Worm (Caenorhabditis elegans) whole organism, young adult: Measurements from ENCODE around the gene R04F11.2.

ENCODE experiments used
- C17E4.6 ChIP-seq: fragments of 200-800 bp; sonication (Bioruptor generic); IDR thresholded peaks from 2 replicates; pipeline ENCODE4 v1.3.6; 2022; ENCODE audit warnings: missing genetic modification reagents, missing genetic modification characterization, missing compliant biosample characterization
- D2030.7 ChIP-seq: fragments of 200-800 bp; sonication (Bioruptor generic); IDR thresholded peaks from 2 replicates; pipeline ENCODE4 v1.3.6; 2022; ENCODE audit warnings: missing genetic modification reagents, missing genetic modification characterization, missing compliant biosample characterization
- F10E7.11 ChIP-seq: sonication (generic microtip); optimal IDR thresholded peaks from 2 replicates; lab custom pipeline; 2017; ENCODE audit warnings: mild to moderate bottlenecking, missing genetic modification characterization, moderate library complexity, missing compliant biosample characterization
- F23B12.7 ChIP-seq: sonication (generic microtip); optimal IDR thresholded peaks from 2 replicates; lab custom pipeline; 2017; ENCODE audit warnings: missing genetic modification characterization, mild to moderate bottlenecking, missing compliant biosample characterization, antibody characterized with exemption, moderate library complexity; ENCODE audit not compliant: insufficient read depth
- F33H1.4 ChIP-seq: fragments of 200-800 bp; sonication (Bioruptor generic); IDR thresholded peaks from 2 replicates; pipeline ENCODE4 v1.3.6; 2022; ENCODE audit warnings: missing genetic modification reagents, missing genetic modification characterization, missing compliant biosample characterization
- K11D2.4 ChIP-seq: fragments of 200-800 bp; sonication (Bioruptor generic); IDR thresholded peaks from 2 replicates; pipeline ENCODE4 v1.3.6; 2022; ENCODE audit warnings: missing genetic modification reagents, missing genetic modification characterization, missing compliant biosample characterization
- K12H6.12 ChIP-seq: fragments of 200-800 bp; sonication (Bioruptor generic); optimal IDR thresholded peaks from 2 replicates; lab custom pipeline; 2018; ENCODE audit warnings: mild to moderate bottlenecking, missing genetic modification characterization, missing compliant biosample characterization
- T26A5.8 ChIP-seq: sonication (generic microtip); optimal IDR thresholded peaks from 2 replicates; lab custom pipeline; 2016; ENCODE audit warnings: missing genetic modification characterization, missing compliant biosample characterization
- Y53G8AR.9 ChIP-seq: fragments of 200-800 bp; sonication (Bioruptor generic); conservative IDR thresholded peaks from 2 replicates; pipeline ENCODE4 v1.3.6; 2022; ENCODE audit warnings: missing genetic modification reagents, missing genetic modification characterization, missing compliant biosample characterization
- Y79H2A.3 ChIP-seq: fragments of 200-800 bp; sonication (Bioruptor generic); conservative IDR thresholded peaks from 2 replicates; pipeline ENCODE4 v1.3.6; 2022; ENCODE audit warnings: missing genetic modification reagents, missing genetic modification characterization, missing compliant biosample characterization
- atf-7 ChIP-seq: sonication (generic microtip); optimal IDR thresholded peaks from 2 replicates; lab custom pipeline; 2017; ENCODE audit warnings: mild to moderate bottlenecking, missing genetic modification characterization, missing compliant biosample characterization
- attf-3 ChIP-seq: fragments of 200-800 bp; sonication (Bioruptor generic); conservative IDR thresholded peaks from 2 replicates; pipeline ENCODE4 v1.3.6; 2022; ENCODE audit warnings: missing genetic modification reagents, missing genetic modification characterization, missing compliant biosample characterization
- attf-5 ChIP-seq: fragments of 200-800 bp; sonication (Bioruptor generic); optimal IDR thresholded peaks from 2 replicates; lab custom pipeline; 2018; ENCODE audit warnings: mild to moderate bottlenecking, missing genetic modification characterization, missing compliant biosample characterization
- bed-1 ChIP-seq: fragments of 200-800 bp; sonication (Bioruptor generic); IDR thresholded peaks from 2 replicates; pipeline ENCODE4 v1.3.6; 2022; ENCODE audit warnings: missing genetic modification reagents, missing genetic modification characterization, missing compliant biosample characterization
- bed-2 ChIP-seq: fragments of 200-800 bp; sonication (Bioruptor generic); IDR thresholded peaks from 2 replicates; pipeline ENCODE4 v1.3.6; 2022; ENCODE audit warnings: missing genetic modification reagents, missing genetic modification characterization, missing compliant biosample characterization
- ccch-3 ChIP-seq: fragments of 200-800 bp; sonication (Bioruptor generic); optimal IDR thresholded peaks from 2 replicates; lab custom pipeline; 2018; ENCODE audit warnings: mild to moderate bottlenecking, missing genetic modification characterization, missing compliant biosample characterization
- cebp-2 ChIP-seq: fragments of 200-800 bp; sonication (Bioruptor generic); IDR thresholded peaks from 2 replicates; pipeline ENCODE4 v1.3.6; 2022; ENCODE audit warnings: missing genetic modification characterization, missing compliant biosample characterization
- ceh-27 ChIP-seq: fragments of 200-800 bp; sonication (Bioruptor generic); optimal IDR thresholded peaks from 2 replicates; lab custom pipeline; 2018; ENCODE audit warnings: mild to moderate bottlenecking, missing genetic modification characterization, moderate library complexity, missing compliant biosample characterization
- ceh-40 ChIP-seq: fragments of 200-800 bp; sonication (Bioruptor generic); IDR thresholded peaks from 2 replicates; pipeline ENCODE4 v1.3.6; 2022; ENCODE audit warnings: missing genetic modification characterization, missing compliant biosample characterization
- ceh-58 ChIP-seq: fragments of 200-800 bp; sonication (Bioruptor generic); IDR thresholded peaks from 2 replicates; pipeline ENCODE4 v1.3.6; 2022; ENCODE audit warnings: missing genetic modification characterization, missing compliant biosample characterization
- ceh-91 ChIP-seq: fragments of 200-800 bp; sonication (Bioruptor generic); IDR thresholded peaks from 2 replicates; pipeline ENCODE4 v1.3.6; 2022; ENCODE audit warnings: missing genetic modification reagents, missing genetic modification characterization, missing compliant biosample characterization
- dox-1 ChIP-seq: fragments of 200-800 bp; sonication (Bioruptor generic); IDR thresholded peaks from 2 replicates; pipeline ENCODE4 v1.3.6; 2022; ENCODE audit warnings: missing genetic modification reagents, missing genetic modification characterization, missing compliant biosample characterization
- efl-1 ChIP-seq: fragments of 150-350 bp; optimal IDR thresholded peaks from 2 replicates; lab custom pipeline; 2014; ENCODE audit warnings: missing biosample characterization, missing genetic modification reagents, missing genetic modification characterization
- egl-44 ChIP-seq: fragments of 200-800 bp; sonication (Bioruptor generic); IDR thresholded peaks from 2 replicates; pipeline ENCODE4 v1.3.6; 2022; ENCODE audit warnings: missing genetic modification reagents, missing genetic modification characterization, missing compliant biosample characterization
- ets-4 ChIP-seq: fragments of 200-800 bp; sonication (Bioruptor generic); optimal IDR thresholded peaks from 2 replicates; lab custom pipeline; 2018; ENCODE audit warnings: mild to moderate bottlenecking, missing genetic modification characterization, missing compliant biosample characterization
- fkh-3 ChIP-seq: sonication (generic microtip); optimal IDR thresholded peaks from 2 replicates; lab custom pipeline; 2016; ENCODE audit warnings: mild to moderate bottlenecking, missing genetic modification characterization, missing compliant biosample characterization
- him-1 ChIP-seq: sonication (generic microtip); optimal IDR thresholded peaks from 2 replicates; lab custom pipeline; 2016; ENCODE audit warnings: missing genotype, missing genetic modification reagents, missing genetic modification characterization, missing compliant biosample characterization
- hmg-20 ChIP-seq: fragments of 200-800 bp; sonication (Bioruptor generic); IDR thresholded peaks from 2 replicates; pipeline ENCODE4 v1.3.6; 2022; ENCODE audit warnings: missing genetic modification reagents, missing genetic modification characterization, missing compliant biosample characterization
- lag-1 ChIP-seq: fragments of 200-800 bp; sonication (Bioruptor generic); IDR thresholded peaks from 2 replicates; pipeline ENCODE4 v1.3.6; 2022; ENCODE audit warnings: missing genetic modification reagents, missing genetic modification characterization, missing compliant biosample characterization
- madf-3 ChIP-seq: fragments of 200-800 bp; sonication (Bioruptor generic); IDR thresholded peaks from 2 replicates; pipeline ENCODE4 v1.3.6; 2022; ENCODE audit warnings: missing genetic modification reagents, missing genetic modification characterization, missing compliant biosample characterization
- mes-4 ChIP-seq: sonication (generic microtip); optimal IDR thresholded peaks from 2 replicates; lab custom pipeline; 2016; ENCODE audit warnings: missing genotype, missing genetic modification characterization, missing compliant biosample characterization
- nfya-1 ChIP-seq: sonication (generic microtip); optimal IDR thresholded peaks from 2 replicates; lab custom pipeline; 2017; ENCODE audit warnings: antibody characterized with exemption, missing compliant biosample characterization, missing genetic modification characterization, borderline replicate concordance; ENCODE audit not compliant: insufficient read depth
- nfya-2 ChIP-seq: fragments of 200-800 bp; sonication (Bioruptor generic); IDR thresholded peaks from 2 replicates; pipeline ENCODE4 v1.3.6; 2022; ENCODE audit warnings: missing genetic modification reagents, missing genetic modification characterization, missing compliant biosample characterization
- nfyb-1 ChIP-seq: fragments of 200-800 bp; sonication (Bioruptor generic); IDR thresholded peaks from 2 replicates; pipeline ENCODE4 v1.3.6; 2022; ENCODE audit warnings: missing genetic modification reagents, missing genetic modification characterization, missing compliant biosample characterization
- nhr-120 ChIP-seq: fragments of 200-800 bp; sonication (Bioruptor generic); IDR thresholded peaks from 2 replicates; pipeline ENCODE4 v1.3.6; 2022; ENCODE audit warnings: missing genetic modification characterization, missing compliant biosample characterization
- pbrm-1 ChIP-seq: fragments of 200-800 bp; sonication (Bioruptor generic); IDR thresholded peaks from 2 replicates; pipeline ENCODE4 v1.3.6; 2022; ENCODE audit warnings: missing genetic modification reagents, missing genetic modification characterization, missing compliant biosample characterization
- pha-4 ChIP-seq: fragments of 150-350 bp; sonication (generic microtip); optimal IDR thresholded peaks from 2 replicates; lab custom pipeline; 2014; ENCODE audit warnings: missing biosample characterization, missing genetic modification reagents, missing genetic modification characterization
- rcor-1 ChIP-seq: fragments of 200-800 bp; sonication (Bioruptor generic); IDR thresholded peaks from 2 replicates; pipeline ENCODE4 v1.3.6; 2022; ENCODE audit warnings: missing genetic modification reagents, missing genetic modification characterization, missing compliant biosample characterization
- rec-8 ChIP-seq, 2 experiments: sonication (generic microtip); optimal IDR thresholded peaks; 2 replicates each; lab custom pipeline; 2016; ENCODE audit warnings: mild to moderate bottlenecking in 2 of 2, missing genetic modification characterization in 2 of 2, missing genetic modification reagents in 2 of 2, missing genotype in 2 of 2, missing biosample characterization in 1 of 2, missing compliant biosample characterization in 1 of 2, moderate library complexity in 1 of 2
- snpc-1.3 ChIP-seq: sonication (generic microtip); optimal IDR thresholded peaks from 2 replicates; lab custom pipeline; 2017; ENCODE audit warnings: missing genetic modification characterization, mild to moderate bottlenecking, missing compliant biosample characterization, antibody characterized with exemption, moderate library complexity, missing genotype, missing genetic modification reagents; ENCODE audit not compliant: insufficient read depth
- somi-1 ChIP-seq: fragments of 200-800 bp; sonication (Bioruptor generic); optimal IDR thresholded peaks from 2 replicates; lab custom pipeline; 2018; ENCODE audit warnings: mild to moderate bottlenecking, missing genetic modification characterization, missing compliant biosample characterization
- sptf-2 ChIP-seq: fragments of 200-800 bp; sonication (Bioruptor generic); optimal IDR thresholded peaks from 2 replicates; lab custom pipeline; 2018; ENCODE audit warnings: mild to moderate bottlenecking, missing genetic modification characterization, missing compliant biosample characterization
- tbx-9 ChIP-seq: sonication (generic microtip); optimal IDR thresholded peaks from 2 replicates; lab custom pipeline; 2016; ENCODE audit warnings: borderline replicate concordance, missing genetic modification characterization, inconsistent platforms, missing compliant biosample characterization
- unc-130 ChIP-seq: sonication (generic microtip); optimal IDR thresholded peaks from 2 replicates; lab custom pipeline; 2016; ENCODE audit warnings: missing genetic modification reagents, missing genetic modification characterization, missing compliant biosample characterization
- zfh-2 ChIP-seq: fragments of 200-800 bp; sonication (Bioruptor generic); conservative IDR thresholded peaks from 2 replicates; pipeline ENCODE4 v1.3.6; 2022; ENCODE audit warnings: missing genetic modification reagents, missing genetic modification characterization, missing compliant biosample characterization
- ztf-22 ChIP-seq: fragments of 200-800 bp; sonication (Bioruptor generic); optimal IDR thresholded peaks from 2 replicates; lab custom pipeline; 2018; ENCODE audit warnings: mild to moderate bottlenecking, missing genetic modification characterization, moderate library complexity, missing compliant biosample characterization
- ztf-3 ChIP-seq: fragments of 200-800 bp; sonication (Bioruptor generic); optimal IDR thresholded peaks from 2 replicates; lab custom pipeline; 2018; ENCODE audit warnings: mild to moderate bottlenecking, missing genetic modification characterization, missing compliant biosample characterization
- ztf-6 ChIP-seq: fragments of 200-800 bp; sonication (Bioruptor generic); IDR thresholded peaks from 2 replicates; pipeline ENCODE4 v1.3.6; 2022; ENCODE audit warnings: missing genetic modification reagents, missing genetic modification characterization, missing compliant biosample characterization

Gene R04F11.2

ce11 chrV:12317894-12318553 lies at the start of gene R04F11.2, which contains the start of gene R04F11.5:
Gene R04F11.2 (plus strand): TSS chrV:12318381.
Gene R04F11.5 (minus strand): TSS chrV:12318019.
- TF ChIP-seq lag-1 (GFP tag; lab: Robert Waterston, UW): no peak
- TF ChIP-seq hmg-20 (GFP tag; lab: Robert Waterston, UW): no peak
- no peak for TF ChIP-seq somi-1
- TF ChIP-seq F33H1.4 (GFP tag; lab: Robert Waterston, UW): peak; percentile 94
- 0 out of 2 replicates have a peak, but pooled peaks have one; percentile 60 for TF ChIP-seq madf-3 (GFP tag; lab: Robert Waterston, UW)
- no peak for TF ChIP-seq cebp-2
- no peak for TF ChIP-seq K12H6.12 (tag; lab: Kevin White, UChicago)
- TF ChIP-seq ceh-58 (GFP tag; lab: Robert Waterston, UW): no peak
- no peak for TF ChIP-seq ztf-22 (GFP tag; lab: Kevin White, UChicago)
- TF ChIP-seq egl-44 (GFP tag; lab: Robert Waterston, UW): no peak
- no peak for TF ChIP-seq T26A5.8 (tag; lab: Kevin White, UChicago)
- TF ChIP-seq fkh-3: no peak
- no peak for TF ChIP-seq him-1 (tag; lab: Kevin White, UChicago)
- no peak for TF ChIP-seq bed-2
- no peak for TF ChIP-seq ets-4 (GFP tag; lab: Kevin White, UChicago)
- peak; percentile 46; the same call in 1 of the 2 replicates for TF ChIP-seq Y53G8AR.9 (GFP tag; lab: Robert Waterston, UW)
- no peak for TF ChIP-seq unc-130 (GFP tag; lab: Kevin White, UChicago)
- peak; percentile 79 for TF ChIP-seq dox-1 (GFP tag; lab: Robert Waterston, UW)
- TF ChIP-seq atf-7 (tag; lab: Kevin White, UChicago): no peak
- TF ChIP-seq ceh-27 (GFP tag; lab: Kevin White, UChicago): peak; percentile 39
- TF ChIP-seq D2030.7 (GFP tag; lab: Robert Waterston, UW): peak; percentile 58
- TF ChIP-seq nhr-120 (GFP tag; lab: Robert Waterston, UW): no peak
- no peak for TF ChIP-seq ccch-3 (GFP tag; lab: Kevin White, UChicago)
- no peak for TF ChIP-seq sptf-2
- TF ChIP-seq bed-1 (GFP tag; lab: Robert Waterston, UW): no peak
- TF ChIP-seq K11D2.4: no peak
- peak; percentile 88 for TF ChIP-seq attf-5
- peak; percentile 20; the same call in 1 of the 2 replicates for TF ChIP-seq rcor-1 (GFP tag; lab: Robert Waterston, UW)
- TF ChIP-seq nfya-2 (GFP tag; lab: Robert Waterston, UW): no peak
- no peak for TF ChIP-seq C17E4.6 (GFP tag; lab: Robert Waterston, UW)
- TF ChIP-seq Y79H2A.3 (GFP tag; lab: Robert Waterston, UW): no peak
- TF ChIP-seq ceh-91 (GFP tag; lab: Robert Waterston, UW): peak; percentile 81
- peak; percentile 66 for TF ChIP-seq F23B12.7 (tag; lab: Kevin White, UChicago)
- peak; percentile 83 for TF ChIP-seq snpc-1.3 (tag; lab: Kevin White, UChicago)
- no peak for TF ChIP-seq ztf-3 (GFP tag; lab: Kevin White, UChicago)
- no peak for TF ChIP-seq tbx-9 (tag; lab: Kevin White, UChicago)
- no peak for TF ChIP-seq ztf-6
- TF ChIP-seq pbrm-1 (GFP tag; lab: Robert Waterston, UW): peak; percentile 47; the same call in 1 of the 2 replicates
- no peak for TF ChIP-seq ceh-40
- no peak for TF ChIP-seq nfya-1
- no peak for TF ChIP-seq pha-4
- no peak for TF ChIP-seq mes-4 (tag; lab: Kevin White, UChicago)
- TF ChIP-seq efl-1 (GFP tag; lab: Kevin White, UChicago): peak; percentile 82
- no peak for TF ChIP-seq rec-8 (tag; optimal IDR thresholded peaks at IDR 0.05; lab: Kevin White, UChicago)
- peak; percentile 99 for TF ChIP-seq attf-3 (GFP tag; lab: Robert Waterston, UW)
- TF ChIP-seq zfh-2 (GFP tag; lab: Robert Waterston, UW): no peak
- no peak for TF ChIP-seq F10E7.11 (tag; lab: Kevin White, UChicago)
- TF ChIP-seq nfyb-1 (GFP tag; lab: Robert Waterston, UW): peak; percentile 36; the same call in 1 of the 2 replicates
